Worm (Caenorhabditis elegans) whole organism, early embryonic: ENCODE data around the gene ugt-34.

ENCODE experiments used
- B0310.2 ChIP-seq: sonication (generic microtip); optimal IDR thresholded peaks from 2 replicates; lab custom pipeline; 2016; ENCODE audit warnings: mild to moderate bottlenecking, missing genetic modification characterization, missing compliant biosample characterization
- F13C5.2 ChIP-seq: sonication (generic microtip); optimal IDR thresholded peaks from 2 replicates; lab custom pipeline; 2017; ENCODE audit warnings: mild to moderate bottlenecking, missing genetic modification characterization, inconsistent platforms, missing compliant biosample characterization
- aly-1 ChIP-seq: sonication (generic microtip); optimal IDR thresholded peaks from 2 replicates; lab custom pipeline; 2016; ENCODE audit warnings: missing genetic modification characterization, missing compliant biosample characterization
- ama-1 ChIP-seq: fragments of 150-350 bp; optimal IDR thresholded peaks from 2 replicates; lab custom pipeline; 2014
- ceh-13 ChIP-seq: fragments of 200-800 bp; sonication (Bioruptor generic); optimal IDR thresholded peaks from 2 replicates; lab custom pipeline; 2018; ENCODE audit warnings: mild to moderate bottlenecking, missing genetic modification characterization, missing compliant biosample characterization
- ceh-36 ChIP-seq: sonication (generic microtip); optimal IDR thresholded peaks from 2 replicates; lab custom pipeline; 2016; ENCODE audit warnings: missing genetic modification characterization, inconsistent platforms, missing compliant biosample characterization
- ets-7 ChIP-seq: sonication (generic microtip); optimal IDR thresholded peaks from 2 replicates; lab custom pipeline; 2016; ENCODE audit warnings: missing genotype, missing genetic modification characterization, missing compliant biosample characterization
- flt-1 ChIP-seq: fragments of 200-800 bp; sonication (Bioruptor generic); IDR thresholded peaks from 2 replicates; pipeline ENCODE4 v1.3.6; 2022; ENCODE audit warnings: missing genetic modification characterization, missing compliant biosample characterization
- hmbx-1 ChIP-seq: sonication (generic microtip); optimal IDR thresholded peaks from 2 replicates; lab custom pipeline; 2016; ENCODE audit warnings: mild to moderate bottlenecking, missing genetic modification characterization, missing compliant biosample characterization
- hmg-4 ChIP-seq: fragments of 200-800 bp; sonication (Bioruptor generic); optimal IDR thresholded peaks from 2 replicates; lab custom pipeline; 2018; ENCODE audit warnings: mild to moderate bottlenecking, missing genetic modification characterization, missing compliant biosample characterization
- hnd-1 ChIP-seq: sonication (generic microtip); optimal IDR thresholded peaks from 2 replicates; lab custom pipeline; 2016; ENCODE audit warnings: missing genetic modification characterization, missing compliant biosample characterization
- pes-1 ChIP-seq: fragments of 200-800 bp; sonication (Bioruptor generic); IDR thresholded peaks from 2 replicates; pipeline ENCODE4 v1.3.6; 2022; ENCODE audit warnings: missing genetic modification reagents, missing genetic modification characterization, missing compliant biosample characterization
- scrt-1 ChIP-seq: fragments of 200-800 bp; sonication (Bioruptor generic); IDR thresholded peaks from 2 replicates; pipeline ENCODE4 v1.3.6; 2022; ENCODE audit warnings: missing genetic modification characterization, missing compliant biosample characterization
- sea-1 ChIP-seq: fragments of 200-800 bp; sonication (Bioruptor generic); conservative IDR thresholded peaks from 2 replicates; pipeline ENCODE4 v1.3.6; 2022; ENCODE audit warnings: missing genetic modification characterization, missing compliant biosample characterization
- tbx-11 ChIP-seq: fragments of 200-800 bp; sonication (Bioruptor generic); IDR thresholded peaks from 2 replicates; pipeline ENCODE4 v1.3.6; 2022; ENCODE audit warnings: missing genetic modification characterization, missing compliant biosample characterization
- tbx-37 ChIP-seq: fragments of 200-800 bp; sonication (Bioruptor generic); conservative IDR thresholded peaks from 2 replicates; pipeline ENCODE4 v1.3.6; 2022; ENCODE audit warnings: missing genetic modification reagents, missing genetic modification characterization, missing compliant biosample characterization
- tra-4 ChIP-seq: sonication (generic microtip); optimal IDR thresholded peaks from 2 replicates; lab custom pipeline; 2017; ENCODE audit warnings: missing genetic modification characterization, missing compliant biosample characterization

Gene ugt-34

DNA sequence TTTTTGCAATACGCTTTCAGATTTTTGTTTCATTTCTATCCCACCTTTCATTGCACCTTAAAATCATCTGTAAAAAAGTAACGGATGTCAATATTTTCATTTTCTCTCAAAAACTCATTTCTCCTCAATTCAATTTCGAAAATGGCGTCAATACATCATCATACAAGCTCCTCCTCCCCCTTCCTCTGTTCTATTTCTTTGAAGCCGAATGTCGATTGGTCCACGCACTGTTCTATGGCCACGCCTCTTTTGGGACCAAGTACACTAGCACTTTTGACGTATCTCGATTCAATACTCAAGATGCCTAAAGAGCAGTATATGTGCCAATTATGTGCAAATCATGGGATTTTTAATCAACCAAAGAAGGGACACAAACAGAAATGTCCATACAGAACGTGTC is 24.0 kb downstream of the ugt-34 start, which contains the start of gene mab-23:
mab-23 (plus strand) TSS at position 301 of the 400 bp plus-strand sequence.
- TF ChIP-seq ceh-13 (no peak), F13C5.2 (no peak), tbx-11 (no peak), scrt-1 (GFP tag; lab: Robert Waterston, UW) (no peak), B0310.2 (tag; lab: Kevin White, UChicago) (no peak), tbx-37 (GFP tag; lab: Robert Waterston, UW) (no peak), pes-1 (GFP tag; lab: Robert Waterston, UW) (no peak)

DNA sequence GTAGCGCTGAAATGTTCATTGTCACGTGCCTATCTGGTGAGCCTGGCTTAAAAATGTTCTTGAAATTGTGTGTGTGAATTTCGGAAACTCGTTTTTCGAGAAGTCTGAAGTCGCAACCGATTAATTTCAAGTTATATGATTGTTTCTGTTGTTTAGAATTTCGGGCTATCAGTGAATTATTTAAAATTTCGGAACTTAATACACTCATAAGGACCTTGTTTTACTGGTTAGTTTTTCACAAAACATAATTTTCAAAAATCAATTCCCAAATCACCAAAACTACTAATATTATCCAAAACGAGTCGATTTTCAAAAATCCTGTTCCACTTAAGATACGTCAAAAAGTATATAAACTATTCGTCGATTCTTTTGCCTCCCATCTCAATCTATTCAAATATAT is 26.3 kb downstream of the ugt-34 start:
- TF ChIP-seq B0310.2 (tag; lab: Kevin White, UChicago) (no peak), tra-4 (tag; lab: Kevin White, UChicago) (no peak), aly-1 (tag; lab: Kevin White, UChicago) (no peak), ceh-36 (tag; lab: Kevin White, UChicago) (no peak), scrt-1 (GFP tag; lab: Robert Waterston, UW) (no peak), tbx-11 (no peak), ceh-13 (no peak), hmbx-1 (tag; lab: Kevin White, UChicago) (no peak), flt-1 (GFP tag; lab: Robert Waterston, UW) (no peak), sea-1 (GFP tag; lab: Robert Waterston, UW) (no peak), hmg-4 (GFP tag; lab: Kevin White, UChicago) (no peak), pes-1 (GFP tag; lab: Robert Waterston, UW) (no peak), ets-7 (tag; lab: Kevin White, UChicago) (no peak), hnd-1 (no peak), ama-1 (no peak), F13C5.2 (no peak), tbx-37 (GFP tag; lab: Robert Waterston, UW) (no peak)

DNA sequence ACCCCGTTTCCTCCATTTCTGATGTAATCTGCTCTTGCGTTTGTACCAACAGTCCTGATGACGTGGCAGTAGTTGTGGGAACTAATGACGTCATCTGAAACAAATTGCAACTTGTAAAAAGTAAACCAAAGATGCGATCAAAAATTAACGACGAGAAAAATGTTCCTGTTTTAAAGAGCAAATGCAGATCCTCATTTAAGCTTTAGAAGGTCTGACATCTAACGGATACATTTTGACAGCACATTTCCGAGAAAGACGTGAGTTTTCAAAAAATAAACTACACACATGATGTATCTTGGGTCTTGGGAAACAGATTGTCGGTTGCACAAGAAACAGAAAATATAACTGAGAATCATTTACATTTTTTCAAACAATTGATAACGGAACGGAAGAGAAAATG is 41.3 kb downstream of the ugt-34 start, which contains the start of gene H09F14.1:
H09F14.1 (minus strand) TSS at position 101 of the 400 bp plus-strand sequence.
- TF ChIP-seq tra-4 (tag; lab: Kevin White, UChicago), result no peak
- TF ChIP-seq aly-1 (tag; lab: Kevin White, UChicago), result no peak
- TF ChIP-seq tbx-37 (GFP tag; lab: Robert Waterston, UW), result no peak
- no peak for TF ChIP-seq F13C5.2
- TF ChIP-seq hnd-1, result no peak
- no peak for TF ChIP-seq tbx-11
- no peak for TF ChIP-seq hmbx-1 (tag; lab: Kevin White, UChicago)
